Worm (Caenorhabditis elegans) whole organism, L2 larva: ENCODE results near the gene T28A8.8.

Source experiments
- elt-3 ChIP-seq: sonication (generic microtip); optimal IDR thresholded peaks from 2 replicates; lab custom pipeline; 2017; ENCODE audit warnings: missing biosample characterization, missing genetic modification characterization
- unc-62 ChIP-seq: fragments of 150-350 bp; optimal IDR thresholded peaks from 2 replicates; lab custom pipeline; 2014; ENCODE audit warnings: missing biosample characterization, missing genetic modification reagents, missing genetic modification characterization

- TF ChIP-seq elt-3 (tag; lab: Kevin White, UChicago): no peak
- TF ChIP-seq unc-62: no peak
Observed at ce11 chrIII:13492377-13492776, 10.2 kb upstream of the T28A8.8 start, which contains the start of gene twk-40.
